Fruit fly (Drosophila melanogaster) S2 (cell line): Measurements from ENCODE around the gene CG32237.

Source experiments
- CG8478 ChIP-seq: fragments of >200 bp; optimal IDR thresholded peaks from 2 replicates; lab custom pipeline; 2018
- CTCF ChIP-seq, 2 experiments: fragments of >200 bp; optimal IDR thresholded peaks; 2 replicates each; lab custom pipeline; 2018

DNA sequence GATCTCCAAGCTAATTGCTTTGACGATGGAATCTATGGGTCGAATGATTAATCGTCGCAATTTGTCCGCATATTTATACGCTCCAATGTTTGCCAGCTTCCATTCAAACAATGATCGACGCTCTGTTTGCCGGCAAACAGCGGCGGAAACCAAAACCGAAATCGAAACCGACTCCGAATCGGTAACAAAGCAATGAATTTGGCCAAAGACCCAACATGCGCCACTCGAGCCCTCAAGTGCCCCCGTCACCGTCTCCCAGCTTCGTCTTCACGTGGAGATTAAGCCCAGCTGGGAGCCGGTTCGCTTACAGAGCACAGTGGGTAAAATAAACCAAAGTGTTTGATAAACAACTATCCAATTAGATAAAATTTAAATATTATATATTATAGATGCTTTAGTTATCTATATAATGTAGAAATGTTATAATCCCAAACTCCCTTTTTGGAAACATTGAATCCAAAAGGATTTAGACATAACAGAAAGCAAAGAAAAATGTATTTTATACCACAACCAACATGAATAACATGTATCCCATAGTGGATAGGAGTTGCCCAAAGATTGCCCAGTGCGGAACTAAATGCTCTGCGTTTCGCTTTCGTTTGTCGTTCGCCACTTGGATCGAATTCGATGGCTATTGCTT, at the start of gene CG32237:
- TF ChIP-seq CTCF (optimal IDR thresholded peaks at IDR 0.05; lab: Kevin White, UChicago) (no peak), CG8478 (lab: Kevin White, UChicago) (no peak)
